Fruit fly (Drosophila melanogaster) whole organism, wandering third instar larva: ENCODE data around the gene RabX2.
A peak's percentile ranks its signal among the peaks of the same experiment; 100 is the strongest.

Experiments
- Abd-B ChIP-seq: fragments of >200 bp; optimal IDR thresholded peaks from 2 replicates; lab custom pipeline; 2017; ENCODE audit warnings: missing biosample characterization, missing genetic modification characterization
- CG32264 ChIP-seq: fragments of 200-800 bp; sonication (Bioruptor generic); optimal IDR thresholded peaks from 2 replicates; lab custom pipeline; 2016; ENCODE audit warnings: missing biosample characterization, missing genetic modification characterization
- CG9705 ChIP-seq: fragments of 200-800 bp; sonication (Bioruptor generic); optimal IDR thresholded peaks from 2 replicates; lab custom pipeline; 2018; ENCODE audit warnings: missing biosample characterization, mild to moderate bottlenecking, missing genetic modification characterization
- CrebA ChIP-seq: fragments of 200-800 bp; sonication (Bioruptor generic); optimal IDR thresholded peaks from 2 replicates; lab custom pipeline; 2016; ENCODE audit warnings: missing biosample characterization, mild to moderate bottlenecking, missing genetic modification characterization, borderline replicate concordance
- Dfd ChIP-seq: fragments of >200 bp; optimal IDR thresholded peaks from 2 replicates; lab custom pipeline; 2017; ENCODE audit warnings: missing biosample characterization, missing genetic modification characterization
- Dif ChIP-seq: fragments of 200-275, 200-300 bp; sonication (Bioruptor generic); optimal IDR thresholded peaks from 2 replicates; lab custom pipeline; 2018; ENCODE audit warnings: missing biosample characterization, missing genetic modification characterization; ENCODE audit not compliant: partially characterized antibody
- GATAd ChIP-seq: sonication (Bioruptor generic); optimal IDR thresholded peaks from 2 replicates; lab custom pipeline; 2016; ENCODE audit warnings: missing biosample characterization, missing genetic modification characterization
- HLH106 ChIP-seq: fragments of 200-800 bp; optimal IDR thresholded peaks from 3 replicates; lab custom pipeline; 2019; ENCODE audit warnings: missing biosample characterization, mild to moderate bottlenecking, missing genetic modification characterization, moderate library complexity
- Hnf4 ChIP-seq: fragments of 200-800 bp; sonication (Bioruptor generic); optimal IDR thresholded peaks from 2 replicates; lab custom pipeline; 2016; ENCODE audit warnings: missing biosample characterization, mild to moderate bottlenecking, missing genetic modification characterization
- Hr78 ChIP-seq: fragments of >200 bp; optimal IDR thresholded peaks from 2 replicates; lab custom pipeline; 2017; ENCODE audit warnings: missing biosample characterization, missing genetic modification characterization
- Hr83 ChIP-seq: fragments of 200-300 bp; sonication (Bioruptor generic); optimal IDR thresholded peaks from 2 replicates; lab custom pipeline; 2016; ENCODE audit warnings: missing biosample characterization, mild to moderate bottlenecking, missing genetic modification characterization, moderate library complexity; ENCODE audit not compliant: poor library complexity, severe bottlenecking
- Jra ChIP-seq: sonication (Bioruptor generic); optimal IDR thresholded peaks from 2 replicates; lab custom pipeline; 2016; ENCODE audit warnings: missing biosample characterization, missing genetic modification characterization
- Mio ChIP-seq: sonication (Bioruptor generic); optimal IDR thresholded peaks from 2 replicates; lab custom pipeline; 2016; ENCODE audit warnings: missing biosample characterization, missing genetic modification characterization
- Myc ChIP-seq: fragments of >200 bp; optimal IDR thresholded peaks from 2 replicates; lab custom pipeline; 2017
- N ChIP-seq: fragments of >200 bp; optimal IDR thresholded peaks from 2 replicates; lab custom pipeline; 2018; ENCODE audit warnings: missing biosample characterization, missing external identifiers, missing genetic modification characterization
- OdsH ChIP-seq: fragments of 200-800 bp; sonication (Bioruptor generic); optimal IDR thresholded peaks from 2 replicates; lab custom pipeline; 2016; ENCODE audit warnings: missing biosample characterization, mild to moderate bottlenecking, missing genetic modification characterization
- Rel ChIP-seq, 2 experiments: fragments of 200-800 bp; sonication (Bioruptor generic) in 1 of 2; optimal IDR thresholded peaks; 2 replicates in 1 of 2; 3 replicates in 1 of 2; lab custom pipeline; 2016 to 2019; ENCODE audit warnings: mild to moderate bottlenecking in 2 of 2, missing biosample characterization in 2 of 2, missing genetic modification characterization in 2 of 2, moderate library complexity in 1 of 2
- Sp1 ChIP-seq: fragments of 200-800 bp; sonication (Bioruptor generic); optimal IDR thresholded peaks from 3 replicates; lab custom pipeline; 2019; ENCODE audit warnings: missing biosample characterization, mild to moderate bottlenecking, missing genetic modification characterization, moderate library complexity
- Vsx2 ChIP-seq: fragments of 200-300, 225-300 bp; sonication (Bioruptor generic); optimal IDR thresholded peaks from 2 replicates; lab custom pipeline; 2018; ENCODE audit warnings: missing biosample characterization, missing genetic modification characterization; ENCODE audit not compliant: partially characterized antibody
- br ChIP-seq: fragments of 200-800 bp; sonication (Bioruptor generic); optimal IDR thresholded peaks from 2 replicates; lab custom pipeline; 2016; ENCODE audit warnings: missing biosample characterization, missing genetic modification characterization
- brk ChIP-seq: fragments of 200-800 bp; sonication (Bioruptor generic); optimal IDR thresholded peaks from 2 replicates; lab custom pipeline; 2016; ENCODE audit warnings: missing biosample characterization, mild to moderate bottlenecking, missing genetic modification characterization
- dl ChIP-seq, 2 experiments: fragments of 175-275, 200-275 bp in 1 of 2; fragments of 200-275 bp in 1 of 2; sonication (Bioruptor generic); optimal IDR thresholded peaks; lab custom pipeline; 2018; ENCODE audit warnings: mild to moderate bottlenecking in 2 of 2, missing biosample characterization in 2 of 2, missing genetic modification characterization in 2 of 2, moderate library complexity in 2 of 2; ENCODE audit not compliant: partially characterized antibody in 2 of 2, insufficient read depth in 1 of 2
- dmrt93B ChIP-seq: fragments of 200-800 bp; sonication (Bioruptor generic); optimal IDR thresholded peaks from 2 replicates; lab custom pipeline; 2018; ENCODE audit warnings: missing biosample characterization, mild to moderate bottlenecking, missing genetic modification characterization
- dsf ChIP-seq: sonication (Bioruptor generic); optimal IDR thresholded peaks from 2 replicates; lab custom pipeline; 2016; ENCODE audit warnings: missing biosample characterization, missing genetic modification characterization, borderline replicate concordance
- ey ChIP-seq: fragments of 200-800 bp; sonication (Bioruptor generic); optimal IDR thresholded peaks from 2 replicates; lab custom pipeline; 2016; ENCODE audit warnings: missing biosample characterization, missing genetic modification characterization
- foxo ChIP-seq, 2 experiments: fragments of 200-800 bp; sonication (Bioruptor generic); optimal IDR thresholded peaks; 2 replicates in 1 of 2; 3 replicates in 1 of 2; lab custom pipeline; 2016 to 2017; ENCODE audit warnings: missing biosample characterization in 2 of 2, missing genetic modification characterization in 2 of 2
- fru ChIP-seq: fragments of 200-800 bp; sonication (Bioruptor generic); optimal IDR thresholded peaks from 3 replicates; lab custom pipeline; 2016; ENCODE audit warnings: missing biosample characterization, mild to moderate bottlenecking, missing genetic modification characterization
- h ChIP-seq: fragments of 200-800 bp; sonication (Bioruptor generic); optimal IDR thresholded peaks from 3 replicates; lab custom pipeline; 2016; ENCODE audit warnings: missing biosample characterization, mild to moderate bottlenecking, missing genetic modification characterization
- jim ChIP-seq: fragments of 175-275, 200-325 bp; sonication (Bioruptor generic); optimal IDR thresholded peaks from 2 replicates; lab custom pipeline; 2016; ENCODE audit warnings: missing biosample characterization, mild to moderate bottlenecking, missing genetic modification characterization
- lola ChIP-seq: fragments of >200 bp; optimal IDR thresholded peaks from 2 replicates; lab custom pipeline; 2017; ENCODE audit warnings: missing biosample characterization, missing genetic modification characterization
- pan ChIP-seq: fragments of >200 bp; optimal IDR thresholded peaks from 2 replicates; lab custom pipeline; 2017
- psq ChIP-seq: fragments of 200-800 bp; sonication (Bioruptor generic); optimal IDR thresholded peaks from 3 replicates; lab custom pipeline; 2017; ENCODE audit warnings: missing biosample characterization, mild to moderate bottlenecking, missing genetic modification characterization, moderate library complexity
- rgr ChIP-seq: fragments of 200-800 bp; sonication (Bioruptor generic); optimal IDR thresholded peaks from 3 replicates; lab custom pipeline; 2016; ENCODE audit warnings: missing biosample characterization, mild to moderate bottlenecking, missing genetic modification characterization
- sage ChIP-seq: fragments of 200-800 bp; sonication (Bioruptor generic); optimal IDR thresholded peaks from 2 replicates; lab custom pipeline; 2016; ENCODE audit warnings: missing biosample characterization, mild to moderate bottlenecking, missing genetic modification characterization
- sv ChIP-seq: fragments of 200-800 bp; sonication (Bioruptor generic); optimal IDR thresholded peaks from 3 replicates; lab custom pipeline; 2016; ENCODE audit warnings: missing biosample characterization, missing genetic modification characterization
- tai ChIP-seq: sonication (Bioruptor generic); optimal IDR thresholded peaks from 2 replicates; lab custom pipeline; 2016; ENCODE audit warnings: missing biosample characterization, missing genetic modification characterization
- usp ChIP-seq: fragments of >200 bp; optimal IDR thresholded peaks from 2 replicates; lab custom pipeline; 2017; ENCODE audit warnings: missing biosample characterization, missing genetic modification characterization
- woc ChIP-seq: sonication (Bioruptor generic); optimal IDR thresholded peaks from 2 replicates; lab custom pipeline; 2016; ENCODE audit warnings: missing biosample characterization, mild to moderate bottlenecking, missing genetic modification characterization

The RabX2 gene

DNA sequence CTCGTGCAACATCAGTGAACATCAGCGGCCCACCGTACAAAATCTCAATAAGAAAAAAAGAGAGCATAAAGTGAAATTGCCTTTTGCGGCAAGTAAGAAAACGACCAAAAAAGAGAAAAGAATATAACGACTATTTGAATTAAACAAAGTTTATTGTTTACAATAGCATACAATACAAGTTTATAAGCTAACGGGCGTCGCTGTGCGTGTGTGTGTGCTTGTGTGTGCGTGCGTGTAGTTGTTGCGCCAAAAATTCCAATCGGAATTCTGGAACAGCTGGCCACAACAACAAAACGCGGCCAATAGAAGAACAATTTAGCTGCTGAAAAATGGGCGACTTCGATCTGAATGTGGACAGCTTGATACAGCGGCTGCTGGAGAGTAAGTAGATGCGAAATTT is 31.0 kb upstream of the RabX2 start:
- TF ChIP-seq tai (GFP tag; lab: Kevin White, UChicago) (no peak), Rel (GFP tag; optimal IDR thresholded peaks at IDR 0.05; lab: Kevin White, UChicago) (no peak), Rel (tag; optimal IDR thresholded peaks at IDR 0.05; lab: Kevin White, UChicago) (no peak), brk (GFP tag; lab: Kevin White, UChicago) (no peak), woc (no peak), br (no peak), fru (GFP tag; lab: Kevin White, UChicago) (no peak), OdsH (GFP tag; lab: Kevin White, UChicago) (no peak), Jra (GFP tag; lab: Kevin White, UChicago) (no peak), pan (lab: Kevin White, UChicago) (no peak), CG9705 (GFP tag; lab: Kevin White, UChicago) (no peak), sage (no peak), h (GFP tag; lab: Kevin White, UChicago) (no peak), rgr (no peak), GATAd (GFP tag; lab: Kevin White, UChicago) (no peak)

dm6 chrX:10386810-10387340 is 30.4 kb upstream of the RabX2 start:
- TF ChIP-seq Hr78 (GFP tag; lab: Kevin White, UChicago) (no peak), N (no peak), dsf (GFP tag; lab: Kevin White, UChicago) (no peak), lola (GFP tag; lab: Kevin White, UChicago) (no peak), Myc (lab: Kevin White, UChicago) (no peak), h (GFP tag; lab: Kevin White, UChicago) (no peak), Hnf4 (GFP tag; lab: Kevin White, UChicago) (no peak), Abd-B (GFP tag; lab: Kevin White, UChicago) (no peak), psq (GFP tag; lab: Kevin White, UChicago) (no peak), usp (GFP tag; lab: Kevin White, UChicago) (no peak)

dm6 chrX:10387672-10388071 is 29.6 kb upstream of the RabX2 start:
- TF ChIP-seq tai (GFP tag; lab: Kevin White, UChicago) = no peak
- TF ChIP-seq fru (GFP tag; lab: Kevin White, UChicago) = peak; percentile 65
- TF ChIP-seq brk (GFP tag; lab: Kevin White, UChicago) = no peak
- TF ChIP-seq Hr78 (GFP tag; lab: Kevin White, UChicago) = no peak
- TF ChIP-seq Hnf4 (GFP tag; lab: Kevin White, UChicago) = peak; percentile 56
- TF ChIP-seq ey = peak; percentile 65
- TF ChIP-seq Abd-B (GFP tag; lab: Kevin White, UChicago) = no peak
- no peak for TF ChIP-seq Mio (GFP tag; lab: Kevin White, UChicago)
- no peak for TF ChIP-seq usp (GFP tag; lab: Kevin White, UChicago)
- peak; percentile 57 for TF ChIP-seq rgr
- TF ChIP-seq OdsH (GFP tag; lab: Kevin White, UChicago) = peak; percentile 53
- no peak for TF ChIP-seq CG32264 (GFP tag; lab: Kevin White, UChicago)
- no peak for TF ChIP-seq Dif (GFP tag; lab: Kevin White, UChicago)
- TF ChIP-seq dsf (GFP tag; lab: Kevin White, UChicago) = no peak
- no peak for TF ChIP-seq Sp1
- TF ChIP-seq HLH106 (tag; lab: Kevin White, UChicago) = peak; percentile 42
- TF ChIP-seq woc = peak; percentile 2
- no peak for TF ChIP-seq pan (lab: Kevin White, UChicago)
- TF ChIP-seq psq (GFP tag; lab: Kevin White, UChicago) = peak; percentile 47
- no peak for TF ChIP-seq Hr83 (GFP tag; lab: Kevin White, UChicago)
- no peak for TF ChIP-seq sage
- TF ChIP-seq N = no peak
- no peak for TF ChIP-seq Dfd (GFP tag; lab: Kevin White, UChicago)
- no peak for TF ChIP-seq Rel (GFP tag; optimal IDR thresholded peaks at IDR 0.05; lab: Kevin White, UChicago)
- TF ChIP-seq Rel (tag; optimal IDR thresholded peaks at IDR 0.05; lab: Kevin White, UChicago) = no peak
- TF ChIP-seq GATAd (GFP tag; lab: Kevin White, UChicago) = peak; percentile 2
- no peak for TF ChIP-seq sv (GFP tag; lab: Kevin White, UChicago)
- TF ChIP-seq dmrt93B (GFP tag; lab: Kevin White, UChicago) = peak; percentile 23
- no peak for TF ChIP-seq dl (GFP tag; optimal IDR thresholded peaks at IDR 0.05; lab: Kevin White, UChicago; ENCODE audit: insufficient read depth in 1 of 2, partially characterized antibody in 2 of 2)
- TF ChIP-seq Vsx2 (GFP tag; lab: Kevin White, UChicago) = no peak
- no peak for TF ChIP-seq lola (GFP tag; lab: Kevin White, UChicago)
- TF ChIP-seq foxo (GFP tag; optimal IDR thresholded peaks at IDR 0.05; lab: Kevin White, UChicago) = peak in 1 of 2 experiments; percentile 70
- no peak for TF ChIP-seq Jra (GFP tag; lab: Kevin White, UChicago)
- no peak for TF ChIP-seq CrebA (GFP tag; lab: Kevin White, UChicago)
- peak; percentile 39 for TF ChIP-seq br
- no peak for TF ChIP-seq Myc (lab: Kevin White, UChicago)
- no peak for TF ChIP-seq CG9705 (GFP tag; lab: Kevin White, UChicago)
- no peak for TF ChIP-seq jim (GFP tag; lab: Kevin White, UChicago)
- peak; percentile 69 for TF ChIP-seq h (GFP tag; lab: Kevin White, UChicago)
